Fruit fly (Drosophila melanogaster) whole organism, pupa: Measurements from ENCODE around the gene Prp18.
A peak's percentile ranks its signal among the peaks of the same experiment; 100 is the strongest.

Source experiments
- CG12605 ChIP-seq: fragments of 200-800 bp; sonication (Bioruptor generic); IDR thresholded peaks from 2 replicates; pipeline ENCODE4 v1.3.6; 2022; ENCODE audit warnings: missing biosample characterization, missing genetic modification characterization
- CG13204 ChIP-seq: fragments of 200-800 bp; sonication (Bioruptor generic); optimal IDR thresholded peaks from 2 replicates; lab custom pipeline; 2018; ENCODE audit warnings: missing biosample characterization, mild to moderate bottlenecking, missing genetic modification characterization, moderate library complexity
- CG15710 ChIP-seq: fragments of 200-800 bp; sonication (Bioruptor generic); optimal IDR thresholded peaks from 2 replicates; lab custom pipeline; 2018; ENCODE audit warnings: missing biosample characterization, mild to moderate bottlenecking, missing genetic modification characterization, moderate library complexity
- CG8159 ChIP-seq: fragments of 200-800 bp; sonication (Bioruptor generic); optimal IDR thresholded peaks from 3 replicates; lab custom pipeline; 2018; ENCODE audit warnings: missing biosample characterization, mild to moderate bottlenecking, missing genetic modification characterization, moderate library complexity
- CG8301 ChIP-seq: fragments of 200-800 bp; sonication (Bioruptor generic); optimal IDR thresholded peaks from 2 replicates; lab custom pipeline; 2018; ENCODE audit warnings: missing biosample characterization, mild to moderate bottlenecking, missing genetic modification characterization
- CG9948 ChIP-seq: fragments of 200-800 bp; sonication (Bioruptor generic); optimal IDR thresholded peaks from 2 replicates; lab custom pipeline; 2018; ENCODE audit warnings: missing biosample characterization, mild to moderate bottlenecking, missing genetic modification characterization, moderate library complexity

- TF ChIP-seq CG8159 (tag; lab: Kevin White, UChicago): no peak
- no peak for TF ChIP-seq CG15710 (tag; lab: Kevin White, UChicago)
- TF ChIP-seq CG8301: no peak
- TF ChIP-seq CG12605: no peak
- no peak for TF ChIP-seq CG9948
- TF ChIP-seq CG13204 (GFP tag; lab: Kevin White, UChicago): peak; percentile 14
These were observed 31.1 kb downstream of the Prp18 start for dm6 chr3R:18999906-19000451.
